Fruit fly (Drosophila melanogaster) whole organism, embryonic: Measurements from ENCODE around the gene CG33986.

ENCODE experiments used
- Ada2b ChIP-seq: fragments of 200-800 bp; sonication (Bioruptor generic); IDR thresholded peaks from 2 replicates; pipeline ENCODE4 v1.3.6; 2022; ENCODE audit warnings: missing biosample characterization, missing genetic modification characterization
- Asciz ChIP-seq: fragments of 200-800 bp; sonication (Bioruptor generic); optimal IDR thresholded peaks from 2 replicates; lab custom pipeline; 2017; ENCODE audit warnings: missing biosample characterization, mild to moderate bottlenecking, missing genetic modification characterization, missing genetic modification reagents
- CG10267 ChIP-seq: fragments of 200-800 bp; sonication (Bioruptor generic); optimal IDR thresholded peaks from 2 replicates; lab custom pipeline; 2018; ENCODE audit warnings: missing biosample characterization, mild to moderate bottlenecking, missing genetic modification characterization, moderate library complexity
- CG10543 ChIP-seq: fragments of 200-800 bp; sonication (Bioruptor generic); optimal IDR thresholded peaks from 3 replicates; lab custom pipeline; 2017; ENCODE audit warnings: missing biosample characterization, mild to moderate bottlenecking, missing genetic modification characterization, moderate library complexity
- CG10979 ChIP-seq: fragments of 200-800 bp; sonication (Bioruptor generic); optimal IDR thresholded peaks from 2 replicates; lab custom pipeline; 2018; ENCODE audit warnings: missing biosample characterization, mild to moderate bottlenecking, missing genetic modification characterization, moderate library complexity
- CG15601 ChIP-seq: fragments of 200-800 bp; sonication (Bioruptor generic); optimal IDR thresholded peaks from 3 replicates; lab custom pipeline; 2019; ENCODE audit warnings: missing biosample characterization, mild to moderate bottlenecking, missing genetic modification characterization, moderate library complexity
- CG17912 ChIP-seq: fragments of 200-800 bp; sonication (Bioruptor generic); optimal IDR thresholded peaks from 2 replicates; lab custom pipeline; 2018; ENCODE audit warnings: missing biosample characterization, mild to moderate bottlenecking, missing genetic modification characterization
- CG18599 ChIP-seq: fragments of 200-800 bp; sonication (Bioruptor generic); optimal IDR thresholded peaks from 3 replicates; lab custom pipeline; 2017; ENCODE audit warnings: missing biosample characterization, missing genetic modification characterization, mild to moderate bottlenecking, moderate library complexity, missing genetic modification reagents
- CG3163 ChIP-seq: fragments of 200-800 bp; sonication (Bioruptor generic); optimal IDR thresholded peaks from 3 replicates; lab custom pipeline; 2016; ENCODE audit warnings: missing biosample characterization, missing genetic modification characterization
- CG32772 ChIP-seq: fragments of 200-800 bp; sonication (Bioruptor generic); IDR thresholded peaks from 2 replicates; pipeline ENCODE4 v1.3.6; 2022; ENCODE audit warnings: missing biosample characterization, missing genetic modification characterization
- CG33557 ChIP-seq: fragments of 200-800 bp; sonication (Bioruptor generic); optimal IDR thresholded peaks from 2 replicates; lab custom pipeline; 2019; ENCODE audit warnings: missing biosample characterization, mild to moderate bottlenecking, missing genetic modification characterization, moderate library complexity
- CG6272 ChIP-seq: fragments of 200-800 bp; sonication (Bioruptor generic); IDR thresholded peaks from 2 replicates; pipeline ENCODE4 v1.3.6; 2022; ENCODE audit warnings: missing biosample characterization, missing genetic modification characterization
- CG7745 ChIP-seq: fragments of 200-800 bp; sonication (Bioruptor generic); optimal IDR thresholded peaks from 2 replicates; lab custom pipeline; 2018; ENCODE audit warnings: missing biosample characterization, mild to moderate bottlenecking, missing genetic modification characterization, moderate library complexity
- D ChIP-seq, 2 experiments: fragments of 200-800 bp in 1 of 2; fragments of >200 bp in 1 of 2; sonication (Bioruptor generic) in 1 of 2; optimal IDR thresholded peaks; 2 replicates in 1 of 2; 3 replicates in 1 of 2; lab custom pipeline; 2017; ENCODE audit warnings: mild to moderate bottlenecking in 1 of 2, missing biosample characterization in 1 of 2, missing genetic modification characterization in 1 of 2, missing genetic modification reagents in 1 of 2
- Dp ChIP-seq: fragments of 200-800 bp; sonication (Bioruptor generic); optimal IDR thresholded peaks from 2 replicates; lab custom pipeline; 2018; ENCODE audit warnings: missing biosample characterization, mild to moderate bottlenecking, missing genetic modification characterization, moderate library complexity
- Ets65A ChIP-seq: fragments of 200-800 bp; sonication (Bioruptor generic); peaks from one replicate; lab custom pipeline; 2016; ENCODE audit warnings: missing biosample characterization, missing genetic modification characterization
- Gug ChIP-seq: fragments of 200-800 bp; sonication (Bioruptor generic); IDR thresholded peaks from 4 replicates; pipeline ENCODE4 v1.3.6; 2022; ENCODE audit warnings: missing biosample characterization, missing genetic modification characterization
- HLH3B ChIP-seq: fragments of 200-800 bp; sonication (Bioruptor generic); IDR thresholded peaks from 2 replicates; pipeline ENCODE4 v1.3.6; 2022; ENCODE audit warnings: missing biosample characterization, missing genetic modification characterization
- MBD-R2 ChIP-seq: fragments of 200-800 bp; sonication (Bioruptor generic); IDR thresholded peaks from 2 replicates; pipeline ENCODE4 v1.3.6; 2022; ENCODE audit warnings: missing biosample characterization, missing genetic modification characterization
- Oaz ChIP-seq: fragments of 200-800 bp; sonication (Bioruptor generic); IDR thresholded peaks from 2 replicates; pipeline ENCODE4 v1.3.6; 2022; ENCODE audit warnings: missing biosample characterization, missing genetic modification characterization
- Sox100B ChIP-seq: fragments of 200-800 bp; sonication (Bioruptor generic); optimal IDR thresholded peaks from 3 replicates; lab custom pipeline; 2018; ENCODE audit warnings: missing biosample characterization, mild to moderate bottlenecking, missing genetic modification characterization
- YL-1 ChIP-seq: fragments of 200-800 bp; sonication (Bioruptor generic); optimal IDR thresholded peaks from 3 replicates; lab custom pipeline; 2017; ENCODE audit warnings: missing biosample characterization, mild to moderate bottlenecking, missing genetic modification characterization
- br ChIP-seq: fragments of >200 bp; optimal IDR thresholded peaks from 2 replicates; lab custom pipeline; 2017
- chinmo ChIP-seq: fragments of 200-800 bp; sonication (Bioruptor generic); IDR thresholded peaks from 4 replicates; pipeline ENCODE4 v1.3.6; 2022; ENCODE audit warnings: missing biosample characterization, missing genetic modification characterization; ENCODE audit not compliant: partially characterized antibody
- gem ChIP-seq: fragments of 200-800 bp; sonication (Bioruptor generic); optimal IDR thresholded peaks from 2 replicates; lab custom pipeline; 2019; ENCODE audit warnings: missing biosample characterization, mild to moderate bottlenecking, missing genetic modification characterization, moderate library complexity
- kni ChIP-seq: fragments of 200-800 bp; sonication (Bioruptor generic); optimal IDR thresholded peaks from 3 replicates; lab custom pipeline; 2017; ENCODE audit warnings: mild to moderate bottlenecking, missing biosample characterization, missing genetic modification reagents, missing genetic modification characterization
- lab ChIP-seq: fragments of 200-800 bp; sonication (Bioruptor generic); optimal IDR thresholded peaks from 3 replicates; lab custom pipeline; 2017; ENCODE audit warnings: missing biosample characterization, missing genetic modification characterization, mild to moderate bottlenecking, moderate library complexity, missing genetic modification reagents
- lmd ChIP-seq: fragments of 200-800 bp; sonication (Bioruptor generic); IDR thresholded peaks from 2 replicates; pipeline ENCODE4 v1.3.6; 2022; ENCODE audit warnings: missing biosample characterization, missing genetic modification characterization
- lola ChIP-seq, 3 experiments: fragments of >200 bp in 2 of 3; fragments of 200-800 bp in 1 of 3; sonication (Bioruptor generic) in 1 of 3; optimal IDR thresholded peaks; 2 replicates each; lab custom pipeline; 2017 to 2019; ENCODE audit warnings: missing biosample characterization in 3 of 3, missing genetic modification characterization in 3 of 3, mild to moderate bottlenecking in 1 of 3, moderate library complexity in 1 of 3
- lov ChIP-seq, 2 experiments: fragments of 200-800 bp in 1 of 2; fragments of >200 bp in 1 of 2; sonication (Bioruptor generic) in 1 of 2; IDR thresholded peaks in 1 of 2; optimal IDR thresholded peaks in 1 of 2; 2 replicates in 1 of 2; 3 replicates in 1 of 2; pipeline versions ENCODE4 v1.3.6 to Lab custom; 2017 to 2022; ENCODE audit warnings: missing biosample characterization in 1 of 2, missing genetic modification characterization in 1 of 2
- nmo ChIP-seq: fragments of 200-800 bp; sonication (Bioruptor generic); optimal IDR thresholded peaks from 2 replicates; lab custom pipeline; 2018; ENCODE audit warnings: missing biosample characterization, mild to moderate bottlenecking, missing genetic modification characterization, moderate library complexity
- pan ChIP-seq, 4 experiments: fragments of >200 bp in 3 of 4; fragments of 200-800 bp in 1 of 4; sonication (Bioruptor generic) in 1 of 4; optimal IDR thresholded peaks in 3 of 4; IDR thresholded peaks in 1 of 4; 2 replicates each; pipeline versions ENCODE4 v1.3.6 to Lab custom; 2017 to 2022; ENCODE audit warnings: missing biosample characterization in 2 of 4, missing genetic modification characterization in 2 of 4, mixed read lengths in 1 of 4
- pros ChIP-seq: fragments of 200-800 bp; sonication (Bioruptor generic); optimal IDR thresholded peaks from 3 replicates; lab custom pipeline; 2019; ENCODE audit warnings: missing biosample characterization, mild to moderate bottlenecking, missing genetic modification characterization, moderate library complexity
- ranshi ChIP-seq: fragments of 200-800 bp; sonication (Bioruptor generic); IDR thresholded peaks from 2 replicates; pipeline ENCODE4 v1.3.6; 2022; ENCODE audit warnings: missing biosample characterization, missing genetic modification characterization
- salm ChIP-seq: fragments of 200-800 bp; sonication (Bioruptor generic); optimal IDR thresholded peaks from 2 replicates; lab custom pipeline; 2018; ENCODE audit warnings: missing biosample characterization, mild to moderate bottlenecking, missing genetic modification characterization
- sens ChIP-seq: fragments of 200-800 bp; sonication (Bioruptor generic); peaks from one replicate; lab custom pipeline; 2016; ENCODE audit warnings: missing biosample characterization, missing genetic modification characterization
- sqz ChIP-seq: fragments of 200-800 bp; sonication (Bioruptor generic); optimal IDR thresholded peaks from 3 replicates; lab custom pipeline; 2018; ENCODE audit warnings: missing biosample characterization, mild to moderate bottlenecking, missing genetic modification characterization
- vvl ChIP-seq: fragments of 200-800 bp; sonication (Bioruptor generic); IDR thresholded peaks from 2 replicates; pipeline ENCODE4 v1.3.6; 2022; ENCODE audit warnings: missing biosample characterization, missing genetic modification characterization
- wek ChIP-seq: fragments of 200-800 bp; sonication (Bioruptor generic); optimal IDR thresholded peaks from 3 replicates; lab custom pipeline; 2018; ENCODE audit warnings: missing biosample characterization, mild to moderate bottlenecking, missing genetic modification characterization, moderate library complexity

CG33986 gene

DNA sequence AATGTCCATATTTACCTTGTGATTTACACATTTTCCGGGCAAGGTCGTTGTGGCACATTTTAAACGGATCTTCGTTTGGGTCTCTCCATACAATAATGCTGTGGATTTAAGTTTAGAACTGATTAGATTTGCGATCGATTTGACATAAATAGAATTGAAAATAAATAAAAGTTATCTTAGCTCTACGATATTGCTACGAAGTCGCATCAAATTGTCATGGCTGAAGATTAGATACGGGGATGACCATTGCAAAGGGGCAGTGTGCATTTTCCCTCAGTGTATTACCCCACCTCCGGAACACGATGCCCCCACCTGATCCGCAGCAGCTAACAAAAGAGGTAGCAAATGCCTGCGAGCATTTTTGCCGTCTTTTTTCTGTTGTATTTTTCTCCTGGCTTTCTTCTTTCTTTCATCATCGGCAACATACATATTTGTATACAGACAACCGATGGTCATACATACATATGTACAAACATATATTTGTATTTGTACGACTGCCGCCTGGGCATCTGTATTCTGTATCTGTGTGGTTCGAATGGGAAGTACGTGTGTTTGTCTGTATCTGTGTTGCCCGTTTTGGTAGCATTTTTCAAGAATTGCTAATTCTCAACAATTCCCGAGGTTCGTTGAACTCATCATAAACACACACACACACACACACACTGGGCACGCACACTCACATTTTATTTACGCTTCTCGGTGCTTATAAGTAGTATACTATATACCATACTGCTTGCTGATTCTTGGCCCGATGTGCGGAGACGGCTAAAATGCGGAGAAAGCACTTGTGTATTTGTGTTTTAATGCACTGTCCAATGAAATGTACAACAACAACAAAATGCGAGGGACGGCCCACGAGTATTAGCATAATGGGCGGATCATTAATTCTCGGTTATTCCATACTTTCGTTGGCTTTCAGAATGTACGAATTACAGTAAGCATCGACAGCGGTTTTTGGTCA is 19.7 kb upstream of the CG33986 start (continued):
- TF ChIP-seq Sox100B (GFP tag; lab: Kevin White, UChicago) (no peak), CG17912 (GFP tag; lab: Kevin White, UChicago) (no peak), CG15601 (tag; lab: Kevin White, UChicago) (peak; percentile 6), chinmo (GFP tag; lab: Robert Waterston, UW) (no peak), pan (optimal IDR thresholded peaks at IDR 0.05; lab: Kevin White, UChicago) (no peak), pan (GFP tag; optimal IDR thresholded peaks at IDR 0.05 in 1 of 2, IDR thresholded peaks at IDR 0.05 in 1 of 2) (peak in 1 of 2 experiments; percentile 19), CG10543 (GFP tag; lab: Kevin White, UChicago) (no peak), CG7745 (tag; lab: Kevin White, UChicago) (no peak), Asciz (GFP tag; lab: Kevin White, UChicago) (peak; percentile 26), kni (peak; percentile 17), wek (GFP tag; lab: Kevin White, UChicago) (no peak), MBD-R2 (GFP tag; lab: Robert Waterston, UW) (no peak), gem (tag; lab: Kevin White, UChicago) (peak; percentile 4), Gug (peak; percentile 16; the same call in 1 of the 4 replicates), CG32772 (no peak), YL-1 (no peak), pros (GFP tag; lab: Kevin White, UChicago) (peak; percentile 12), Dp (GFP tag; lab: Kevin White, UChicago) (no peak), CG6272 (no peak), CG18599 (GFP tag; lab: Kevin White, UChicago) (no peak), lmd (GFP tag; lab: Robert Waterston, UW) (0 out of 2 replicates have a peak, but pooled peaks have one; percentile 17), vvl (GFP tag; lab: Robert Waterston, UW) (peak; percentile 12; the same call in 1 of the 2 replicates), br (lab: Kevin White, UChicago) (no peak), CG3163 (GFP tag; lab: Kevin White, UChicago) (no peak), CG33557 (GFP tag; lab: Kevin White, UChicago) (no peak), Oaz (GFP tag; lab: Robert Waterston, UW) (no peak), D (optimal IDR thresholded peaks at IDR 0.05; lab: Kevin White, UChicago) (no peak), D (GFP tag; optimal IDR thresholded peaks at IDR 0.05; lab: Kevin White, UChicago) (peak; percentile 33), lov (optimal IDR thresholded peaks at IDR 0.05; lab: Kevin White, UChicago) (no peak), lov (GFP tag; IDR thresholded peaks at IDR 0.05; lab: Robert Waterston, UW) (0 out of 3 replicates have a peak, but pooled peaks have one; percentile 32), lola (GFP tag; optimal IDR thresholded peaks at IDR 0.05; lab: Kevin White, UChicago) (no peak), CG10979 (peak; percentile 8), lab (GFP tag; lab: Kevin White, UChicago) (peak; percentile 12), nmo (no peak), HLH3B (no peak), salm (tag; lab: Kevin White, UChicago) (no peak), sqz (GFP tag; lab: Kevin White, UChicago) (no peak), CG10267 (no peak), Ets65A (GFP tag; lab: Kevin White, UChicago) (peak; percentile 60), sens (GFP tag; lab: Kevin White, UChicago) (peak; percentile 66), Ada2b (GFP tag; lab: Robert Waterston, UW) (no peak), ranshi (GFP tag; lab: Robert Waterston, UW) (0 out of 2 replicates have a peak, but pooled peaks have one; percentile 6)
